Worm (Caenorhabditis elegans) whole organism, midembryonic: ENCODE measurements around the gene rcat-1.
A peak's percentile ranks its signal among the peaks of the same experiment; 100 is the strongest.

ENCODE experiments used
- T22C8.4 ChIP-seq: fragments of 200-800 bp; sonication (Bioruptor generic); IDR thresholded peaks from 2 replicates; pipeline ENCODE4 v1.3.6; 2022; ENCODE audit warnings: missing genetic modification characterization, missing compliant biosample characterization
- cog-1 ChIP-seq: sonication (generic microtip); optimal IDR thresholded peaks from 2 replicates; lab custom pipeline; 2016; ENCODE audit warnings: missing genetic modification characterization, missing compliant biosample characterization
- flt-1 ChIP-seq: fragments of 200-800 bp; sonication (Bioruptor generic); IDR thresholded peaks from 2 replicates; pipeline ENCODE4 v1.3.6; 2022; ENCODE audit warnings: missing genetic modification characterization, missing compliant biosample characterization
- klf-2 ChIP-seq: fragments of 200-800 bp; sonication (Bioruptor generic); conservative IDR thresholded peaks from 2 replicates; pipeline ENCODE4 v1.3.6; 2022; ENCODE audit warnings: missing genetic modification reagents, missing genetic modification characterization, missing compliant biosample characterization
- med-1 ChIP-seq: sonication (generic microtip); optimal IDR thresholded peaks from 2 replicates; lab custom pipeline; 2017; ENCODE audit warnings: missing genetic modification characterization, mild to moderate bottlenecking, missing compliant biosample characterization, antibody characterized with exemption, missing genetic modification reagents; ENCODE audit not compliant: insufficient read depth
- ref-1 ChIP-seq: fragments of 200-800 bp; sonication (Bioruptor generic); conservative IDR thresholded peaks from 2 replicates; pipeline ENCODE4 v1.3.6; 2022; ENCODE audit warnings: missing genetic modification reagents, missing genetic modification characterization, missing compliant biosample characterization
- tab-1 ChIP-seq: fragments of 200-800 bp; sonication (Bioruptor generic); IDR thresholded peaks from 2 replicates; pipeline ENCODE4 v1.3.6; 2022; ENCODE audit warnings: missing genetic modification characterization, missing compliant biosample characterization
- ztf-23 ChIP-seq: fragments of 200-800 bp; sonication (Bioruptor generic); IDR thresholded peaks from 2 replicates; pipeline ENCODE4 v1.3.6; 2022; ENCODE audit warnings: missing genetic modification reagents, missing genetic modification characterization, missing compliant biosample characterization
- ztf-29 ChIP-seq: fragments of 200-800 bp; sonication (Bioruptor generic); IDR thresholded peaks from 2 replicates; pipeline ENCODE4 v1.3.6; 2022; ENCODE audit warnings: missing genetic modification reagents, missing genetic modification characterization, missing compliant biosample characterization

rcat-1 gene

ce11 chrIV:210591-210990 lies 44.6 kb downstream of the rcat-1 start:
- no peak for TF ChIP-seq flt-1 (GFP tag; lab: Robert Waterston, UW)
- peak; percentile 27 for TF ChIP-seq cog-1 (tag; lab: Kevin White, UChicago)
- no peak for TF ChIP-seq ztf-23 (GFP tag; lab: Robert Waterston, UW)
- TF ChIP-seq ztf-29 (GFP tag; lab: Robert Waterston, UW) = no peak
- no peak for TF ChIP-seq tab-1 (GFP tag; lab: Robert Waterston, UW)
- TF ChIP-seq med-1 (GFP tag; lab: Kevin White, UChicago) = no peak
- no peak for TF ChIP-seq T22C8.4 (GFP tag; lab: Robert Waterston, UW)

DNA sequence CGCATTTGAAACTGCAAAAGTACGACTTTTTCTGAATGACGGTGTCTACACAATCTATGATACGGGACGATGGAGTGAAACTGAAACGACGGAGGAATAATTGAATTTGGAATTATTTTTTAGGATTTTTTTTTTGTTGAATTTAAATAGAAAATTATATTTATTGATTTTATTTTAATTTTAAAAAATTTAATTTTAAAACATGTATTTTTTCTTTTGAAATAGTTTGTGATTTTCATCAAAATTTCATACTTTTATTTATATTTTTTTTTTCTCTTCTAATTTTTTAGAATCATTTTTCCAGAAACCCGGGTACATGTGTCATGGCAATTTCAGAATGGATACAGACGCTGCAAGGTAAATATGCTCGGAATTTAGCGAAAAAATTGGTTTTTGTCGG lies 47.3 kb downstream of the rcat-1 start, which contains the start of gene Y38C1AA.1:
Gene Y38C1AA.1 (plus strand): TSS at position 301 of the 400 bp plus-strand sequence.
- TF ChIP-seq cog-1 (tag; lab: Kevin White, UChicago) (no peak), ztf-29 (GFP tag; lab: Robert Waterston, UW) (no peak), T22C8.4 (GFP tag; lab: Robert Waterston, UW) (no peak), flt-1 (GFP tag; lab: Robert Waterston, UW) (no peak), med-1 (GFP tag; lab: Kevin White, UChicago) (no peak), ref-1 (GFP tag; lab: Robert Waterston, UW) (no peak), klf-2 (GFP tag; lab: Robert Waterston, UW) (no peak), tab-1 (GFP tag; lab: Robert Waterston, UW) (no peak), ztf-23 (GFP tag; lab: Robert Waterston, UW) (no peak)

DNA sequence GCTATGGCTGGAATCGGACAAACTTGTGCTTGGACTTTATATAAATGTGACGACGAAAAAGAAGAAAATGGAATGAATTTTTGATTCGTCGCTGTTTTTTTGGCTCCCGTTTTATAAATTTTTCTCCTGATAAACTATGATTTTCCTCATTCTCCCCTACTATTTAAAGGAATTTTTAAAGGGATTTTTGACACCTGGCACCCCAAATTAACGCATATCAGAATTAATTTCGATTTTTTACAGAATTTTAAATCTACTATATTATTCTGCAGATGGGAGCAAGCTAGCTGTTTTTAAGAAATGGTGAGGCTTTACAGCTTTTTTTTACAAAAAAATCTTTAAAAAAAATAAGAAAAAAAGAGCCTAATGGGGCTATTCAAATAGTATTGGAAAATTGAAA lies 50.2 kb downstream of the rcat-1 start, which contains the start of gene coa-1:
Gene coa-1 (plus strand): TSS at position 301 of the 400 bp plus-strand sequence.
- TF ChIP-seq ztf-23 (GFP tag; lab: Robert Waterston, UW) (no peak), med-1 (GFP tag; lab: Kevin White, UChicago) (no peak), klf-2 (GFP tag; lab: Robert Waterston, UW) (no peak), ref-1 (GFP tag; lab: Robert Waterston, UW) (no peak), T22C8.4 (GFP tag; lab: Robert Waterston, UW) (no peak), flt-1 (GFP tag; lab: Robert Waterston, UW) (no peak), ztf-29 (GFP tag; lab: Robert Waterston, UW) (no peak), cog-1 (tag; lab: Kevin White, UChicago) (no peak), tab-1 (GFP tag; lab: Robert Waterston, UW) (no peak)
